Worm (Caenorhabditis elegans) whole organism, young adult: Measurements from ENCODE around the gene dnj-3.

Experiments used
- B0035.1 ChIP-seq: sonication (generic microtip); optimal IDR thresholded peaks from 2 replicates; lab custom pipeline; 2016; ENCODE audit warnings: missing genetic modification characterization, mild to moderate bottlenecking, missing compliant biosample characterization, missing genotype, missing genetic modification reagents
- C06A6.2 ChIP-seq: fragments of 200-800 bp; sonication (Bioruptor generic); conservative IDR thresholded peaks from 2 replicates; pipeline ENCODE4 v1.3.6; 2022; ENCODE audit warnings: missing genetic modification characterization, missing compliant biosample characterization
- F10E7.11 ChIP-seq: sonication (generic microtip); optimal IDR thresholded peaks from 2 replicates; lab custom pipeline; 2017; ENCODE audit warnings: mild to moderate bottlenecking, missing genetic modification characterization, moderate library complexity, missing compliant biosample characterization
- F39B2.1 ChIP-seq: fragments of 200-800 bp; sonication (Bioruptor generic); IDR thresholded peaks from 2 replicates; pipeline ENCODE4 v1.3.6; 2022; ENCODE audit warnings: missing genetic modification reagents, missing genetic modification characterization, missing compliant biosample characterization
- F49E8.2 ChIP-seq: sonication (generic microtip); optimal IDR thresholded peaks from 3 replicates; lab custom pipeline; 2017; ENCODE audit warnings: missing genetic modification characterization, mild to moderate bottlenecking, missing compliant biosample characterization, antibody characterized with exemption, moderate library complexity; ENCODE audit not compliant: insufficient read depth
- F57A8.1 ChIP-seq: fragments of 200-800 bp; sonication (Bioruptor generic); optimal IDR thresholded peaks from 2 replicates; lab custom pipeline; 2018; ENCODE audit warnings: mild to moderate bottlenecking, missing genetic modification characterization, moderate library complexity, missing compliant biosample characterization
- F57C9.4 ChIP-seq: sonication (generic microtip); optimal IDR thresholded peaks from 2 replicates; lab custom pipeline; 2017; ENCODE audit warnings: mild to moderate bottlenecking, missing genetic modification characterization, missing compliant biosample characterization
- Y79H2A.3 ChIP-seq: fragments of 200-800 bp; sonication (Bioruptor generic); conservative IDR thresholded peaks from 2 replicates; pipeline ENCODE4 v1.3.6; 2022; ENCODE audit warnings: missing genetic modification reagents, missing genetic modification characterization, missing compliant biosample characterization
- akir-1 ChIP-seq: fragments of 200-800 bp; sonication (Bioruptor generic); optimal IDR thresholded peaks from 2 replicates; lab custom pipeline; 2018; ENCODE audit warnings: mild to moderate bottlenecking, missing genetic modification characterization, moderate library complexity, missing compliant biosample characterization
- aptf-2 ChIP-seq: fragments of 200-800 bp; sonication (Bioruptor generic); conservative IDR thresholded peaks from 2 replicates; pipeline ENCODE4 v1.3.6; 2022; ENCODE audit warnings: missing genetic modification reagents, missing genetic modification characterization, missing compliant biosample characterization
- aptf-3 ChIP-seq: fragments of 200-800 bp; sonication (Bioruptor generic); IDR thresholded peaks from 2 replicates; pipeline ENCODE4 v1.3.6; 2022; ENCODE audit warnings: missing genetic modification characterization, missing compliant biosample characterization
- attf-6 ChIP-seq: fragments of 200-800 bp; sonication (Bioruptor generic); IDR thresholded peaks from 2 replicates; pipeline ENCODE4 v1.3.6; 2022; ENCODE audit warnings: missing genetic modification reagents, missing genetic modification characterization, missing compliant biosample characterization
- ccch-3 ChIP-seq: fragments of 200-800 bp; sonication (Bioruptor generic); optimal IDR thresholded peaks from 2 replicates; lab custom pipeline; 2018; ENCODE audit warnings: mild to moderate bottlenecking, missing genetic modification characterization, missing compliant biosample characterization
- ceh-27 ChIP-seq: fragments of 200-800 bp; sonication (Bioruptor generic); optimal IDR thresholded peaks from 2 replicates; lab custom pipeline; 2018; ENCODE audit warnings: mild to moderate bottlenecking, missing genetic modification characterization, moderate library complexity, missing compliant biosample characterization
- ceh-40 ChIP-seq: fragments of 200-800 bp; sonication (Bioruptor generic); IDR thresholded peaks from 2 replicates; pipeline ENCODE4 v1.3.6; 2022; ENCODE audit warnings: missing genetic modification characterization, missing compliant biosample characterization
- ceh-58 ChIP-seq: fragments of 200-800 bp; sonication (Bioruptor generic); IDR thresholded peaks from 2 replicates; pipeline ENCODE4 v1.3.6; 2022; ENCODE audit warnings: missing genetic modification characterization, missing compliant biosample characterization
- chd-7 ChIP-seq: sonication (generic microtip); optimal IDR thresholded peaks from 2 replicates; lab custom pipeline; 2016; ENCODE audit warnings: mild to moderate bottlenecking, missing genetic modification characterization, moderate library complexity, missing compliant biosample characterization
- die-1 ChIP-seq: sonication (generic microtip); optimal IDR thresholded peaks from 2 replicates; lab custom pipeline; 2016; ENCODE audit warnings: missing genotype, mild to moderate bottlenecking, missing genetic modification characterization, missing compliant biosample characterization
- egl-44 ChIP-seq: fragments of 200-800 bp; sonication (Bioruptor generic); IDR thresholded peaks from 2 replicates; pipeline ENCODE4 v1.3.6; 2022; ENCODE audit warnings: missing genetic modification reagents, missing genetic modification characterization, missing compliant biosample characterization
- fkh-3 ChIP-seq: sonication (generic microtip); optimal IDR thresholded peaks from 2 replicates; lab custom pipeline; 2016; ENCODE audit warnings: mild to moderate bottlenecking, missing genetic modification characterization, missing compliant biosample characterization
- gei-17 ChIP-seq: fragments of 200-800 bp; sonication (Bioruptor generic); optimal IDR thresholded peaks from 2 replicates; lab custom pipeline; 2018; ENCODE audit warnings: mild to moderate bottlenecking, missing genetic modification characterization, missing compliant biosample characterization
- hrde-1 ChIP-seq: sonication (generic microtip); optimal IDR thresholded peaks from 2 replicates; lab custom pipeline; 2016; ENCODE audit warnings: missing genetic modification characterization, mild to moderate bottlenecking, missing compliant biosample characterization, moderate library complexity, missing genotype, missing genetic modification reagents, borderline replicate concordance
- lin-40 ChIP-seq: sonication (generic microtip); optimal IDR thresholded peaks from 2 replicates; lab custom pipeline; 2016; ENCODE audit warnings: missing genetic modification characterization, mild to moderate bottlenecking, missing compliant biosample characterization, missing genotype, missing genetic modification reagents
- lin-54 ChIP-seq: fragments of 200-800 bp; sonication (Bioruptor generic); optimal IDR thresholded peaks from 2 replicates; lab custom pipeline; 2018; ENCODE audit warnings: mild to moderate bottlenecking, missing genetic modification characterization, missing compliant biosample characterization
- lsy-27 ChIP-seq: sonication (generic microtip); optimal IDR thresholded peaks from 2 replicates; lab custom pipeline; 2017; ENCODE audit warnings: missing genetic modification characterization, mild to moderate bottlenecking, missing compliant biosample characterization, antibody characterized with exemption, missing genotype, borderline replicate concordance; ENCODE audit not compliant: insufficient read depth
- madf-3 ChIP-seq: fragments of 200-800 bp; sonication (Bioruptor generic); IDR thresholded peaks from 2 replicates; pipeline ENCODE4 v1.3.6; 2022; ENCODE audit warnings: missing genetic modification reagents, missing genetic modification characterization, missing compliant biosample characterization
- madf-6 ChIP-seq: fragments of 200-800 bp; sonication (Bioruptor generic); IDR thresholded peaks from 2 replicates; pipeline ENCODE4 v1.3.6; 2022; ENCODE audit warnings: missing genetic modification reagents, missing genetic modification characterization, missing compliant biosample characterization
- madf-8 ChIP-seq: fragments of 200-800 bp; sonication (Bioruptor generic); conservative IDR thresholded peaks from 2 replicates; pipeline ENCODE4 v1.3.6; 2022; ENCODE audit warnings: missing genetic modification reagents, missing genetic modification characterization, missing compliant biosample characterization
- nfya-1 ChIP-seq: sonication (generic microtip); optimal IDR thresholded peaks from 2 replicates; lab custom pipeline; 2017; ENCODE audit warnings: antibody characterized with exemption, missing compliant biosample characterization, missing genetic modification characterization, borderline replicate concordance; ENCODE audit not compliant: insufficient read depth
- nfyb-1 ChIP-seq: fragments of 200-800 bp; sonication (Bioruptor generic); IDR thresholded peaks from 2 replicates; pipeline ENCODE4 v1.3.6; 2022; ENCODE audit warnings: missing genetic modification reagents, missing genetic modification characterization, missing compliant biosample characterization
- nhr-80 ChIP-seq: sonication (generic microtip); optimal IDR thresholded peaks from 2 replicates; lab custom pipeline; 2016; ENCODE audit warnings: missing genetic modification characterization, missing compliant biosample characterization
- pha-4 ChIP-seq: fragments of 150-350 bp; sonication (generic microtip); optimal IDR thresholded peaks from 2 replicates; lab custom pipeline; 2014; ENCODE audit warnings: missing biosample characterization, missing genetic modification reagents, missing genetic modification characterization
- rec-8 ChIP-seq, 2 experiments: sonication (generic microtip); optimal IDR thresholded peaks; 2 replicates each; lab custom pipeline; 2016; ENCODE audit warnings: mild to moderate bottlenecking in 2 of 2, missing genetic modification characterization in 2 of 2, missing genetic modification reagents in 2 of 2, missing genotype in 2 of 2, missing biosample characterization in 1 of 2, missing compliant biosample characterization in 1 of 2, moderate library complexity in 1 of 2
- repo-1 ChIP-seq: sonication (generic microtip); optimal IDR thresholded peaks from 2 replicates; lab custom pipeline; 2017; ENCODE audit warnings: mild to moderate bottlenecking, missing genetic modification characterization, missing compliant biosample characterization
- sdz-38 ChIP-seq: sonication (generic microtip); optimal IDR thresholded peaks from 2 replicates; lab custom pipeline; 2016; ENCODE audit warnings: missing genotype, missing genetic modification characterization, missing compliant biosample characterization
- sea-2 ChIP-seq: fragments of 200-800 bp; sonication (Bioruptor generic); IDR thresholded peaks from 2 replicates; pipeline ENCODE4 v1.3.6; 2022; ENCODE audit warnings: missing genetic modification characterization, missing compliant biosample characterization
- somi-1 ChIP-seq: fragments of 200-800 bp; sonication (Bioruptor generic); optimal IDR thresholded peaks from 2 replicates; lab custom pipeline; 2018; ENCODE audit warnings: mild to moderate bottlenecking, missing genetic modification characterization, missing compliant biosample characterization
- sptf-2 ChIP-seq: fragments of 200-800 bp; sonication (Bioruptor generic); optimal IDR thresholded peaks from 2 replicates; lab custom pipeline; 2018; ENCODE audit warnings: mild to moderate bottlenecking, missing genetic modification characterization, missing compliant biosample characterization
- tbp1 ChIP-seq: fragments of 200-800 bp; sonication (Bioruptor generic); optimal IDR thresholded peaks from 2 replicates; lab custom pipeline; 2018; ENCODE audit warnings: mild to moderate bottlenecking, missing genetic modification characterization, missing compliant biosample characterization
- tlf-1 ChIP-seq: fragments of 200-800 bp; sonication (Bioruptor generic); optimal IDR thresholded peaks from 2 replicates; lab custom pipeline; 2018; ENCODE audit warnings: mild to moderate bottlenecking, missing genetic modification characterization, missing compliant biosample characterization
- unc-130 ChIP-seq: sonication (generic microtip); optimal IDR thresholded peaks from 2 replicates; lab custom pipeline; 2016; ENCODE audit warnings: missing genetic modification reagents, missing genetic modification characterization, missing compliant biosample characterization
- xnd-1 ChIP-seq: sonication (generic microtip); optimal IDR thresholded peaks from 2 replicates; lab custom pipeline; 2016; ENCODE audit warnings: missing genotype, missing genetic modification reagents, missing genetic modification characterization, missing compliant biosample characterization
- ztf-18 ChIP-seq: sonication (generic microtip); optimal IDR thresholded peaks from 2 replicates; lab custom pipeline; 2016; ENCODE audit warnings: missing genotype, mild to moderate bottlenecking, missing genetic modification characterization, missing compliant biosample characterization
- ztf-26 ChIP-seq: sonication (generic microtip); optimal IDR thresholded peaks from 2 replicates; lab custom pipeline; 2017; ENCODE audit warnings: missing genetic modification characterization, missing compliant biosample characterization
- ztf-28 ChIP-seq: fragments of 200-800 bp; sonication (Bioruptor generic); IDR thresholded peaks from 2 replicates; pipeline ENCODE4 v1.3.6; 2022; ENCODE audit warnings: missing genetic modification reagents, missing genetic modification characterization, missing compliant biosample characterization
- ztf-6 ChIP-seq: fragments of 200-800 bp; sonication (Bioruptor generic); IDR thresholded peaks from 2 replicates; pipeline ENCODE4 v1.3.6; 2022; ENCODE audit warnings: missing genetic modification reagents, missing genetic modification characterization, missing compliant biosample characterization

Gene dnj-3

DNA sequence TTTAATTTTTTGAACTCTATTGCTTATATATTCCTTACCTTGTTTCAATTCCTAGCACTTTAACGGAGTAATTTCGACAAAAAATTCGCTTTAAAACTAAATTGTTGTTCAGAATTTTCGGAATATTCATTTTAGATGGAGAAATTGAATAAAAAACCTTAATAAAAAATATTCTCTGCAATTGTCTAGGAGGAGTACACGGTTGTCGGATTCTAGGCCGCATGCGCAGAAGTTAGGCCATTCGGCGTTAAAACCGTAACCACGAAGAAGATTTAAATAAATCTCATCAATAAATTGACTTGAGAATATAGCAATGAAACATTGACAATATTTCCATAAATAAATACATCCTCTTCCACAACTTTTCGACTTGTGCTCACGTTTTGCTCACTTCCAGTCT, 13.8 kb downstream of the dnj-3 start, which contains the start of the genes C01G10.10 and C01G10.9 (continued):
- TF ChIP-seq egl-44 (GFP tag; lab: Robert Waterston, UW) (no peak), hrde-1 (tag; lab: Kevin White, UChicago) (no peak), madf-3 (no peak), ceh-40 (no peak), rec-8 (tag; optimal IDR thresholded peaks at IDR 0.05; lab: Kevin White, UChicago) (peak; percentile 28 to 34), madf-6 (GFP tag; lab: Robert Waterston, UW) (peak; percentile 54), ztf-18 (tag; lab: Kevin White, UChicago) (no peak), lsy-27 (tag; lab: Kevin White, UChicago) (no peak), unc-130 (peak; percentile 82), sea-2 (GFP tag; lab: Robert Waterston, UW) (no peak), C06A6.2 (GFP tag; lab: Robert Waterston, UW) (no peak), F57C9.4 (tag; lab: Kevin White, UChicago) (no peak), aptf-3 (no peak), lin-54 (peak; percentile 50), lin-40 (peak; percentile 50), tbp1 (GFP tag; lab: Kevin White, UChicago) (no peak), ztf-28 (GFP tag; lab: Robert Waterston, UW) (no peak), ztf-6 (GFP tag; lab: Robert Waterston, UW) (no peak), ceh-27 (GFP tag; lab: Kevin White, UChicago) (peak; percentile 52)

DNA sequence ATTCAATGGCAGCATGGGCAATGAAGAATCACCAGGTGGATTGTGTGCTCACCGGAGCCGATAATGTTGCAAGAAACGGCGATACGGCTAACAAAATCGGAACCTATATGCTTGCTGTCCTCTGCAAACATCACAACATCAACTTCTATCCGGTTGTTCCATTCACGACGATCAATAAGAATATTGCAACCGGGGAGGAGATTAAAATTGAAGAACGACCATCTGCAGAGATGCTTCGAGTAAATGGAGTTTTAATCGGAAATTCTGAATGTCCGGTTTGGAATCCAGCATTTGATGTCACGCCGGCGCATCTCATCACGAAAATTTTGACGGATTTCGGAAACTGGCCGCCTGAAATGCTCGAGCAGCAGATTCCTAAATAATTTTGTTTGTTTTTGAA, 15.2 kb downstream of the dnj-3 start:
- no peak for TF ChIP-seq nfya-1 (tag; lab: Kevin White, UChicago)
- TF ChIP-seq sdz-38 (tag; lab: Kevin White, UChicago): no peak
- TF ChIP-seq aptf-3: no peak
- 0 out of 2 replicates have a peak, but pooled peaks have one; percentile 27 for TF ChIP-seq nfyb-1
- TF ChIP-seq ztf-28 (GFP tag; lab: Robert Waterston, UW): no peak
- TF ChIP-seq Y79H2A.3 (GFP tag; lab: Robert Waterston, UW): no peak
- peak; percentile 9 for TF ChIP-seq ztf-26 (tag; lab: Kevin White, UChicago)
- TF ChIP-seq egl-44 (GFP tag; lab: Robert Waterston, UW): no peak
- no peak for TF ChIP-seq B0035.1
- no peak for TF ChIP-seq somi-1
- peak; percentile 57 for TF ChIP-seq attf-6 (GFP tag; lab: Robert Waterston, UW)
- no peak for TF ChIP-seq F39B2.1 (GFP tag; lab: Robert Waterston, UW)
- TF ChIP-seq unc-130: no peak
- peak; percentile 55 for TF ChIP-seq tlf-1 (GFP tag; lab: Kevin White, UChicago)
- no peak for TF ChIP-seq pha-4 (tag; lab: Kevin White, UChicago)
- TF ChIP-seq rec-8 (tag; optimal IDR thresholded peaks at IDR 0.05; lab: Kevin White, UChicago): no peak
- TF ChIP-seq sptf-2 (GFP tag; lab: Kevin White, UChicago): no peak
- TF ChIP-seq repo-1 (tag; lab: Kevin White, UChicago): peak; percentile 71
- no peak for TF ChIP-seq gei-17 (GFP tag; lab: Kevin White, UChicago)
- no peak for TF ChIP-seq akir-1 (GFP tag; lab: Kevin White, UChicago)
- TF ChIP-seq madf-8 (GFP tag; lab: Robert Waterston, UW): no peak
- TF ChIP-seq aptf-2 (GFP tag; lab: Robert Waterston, UW): no peak
- no peak for TF ChIP-seq F57A8.1 (GFP tag; lab: Kevin White, UChicago)
- no peak for TF ChIP-seq F49E8.2 (tag; lab: Kevin White, UChicago)
- peak; percentile 57 for TF ChIP-seq chd-7 (tag; lab: Kevin White, UChicago)
- peak; percentile 58; the same call in 1 of the 2 replicates for TF ChIP-seq madf-3
- no peak for TF ChIP-seq ccch-3
- TF ChIP-seq xnd-1 (tag; lab: Kevin White, UChicago): no peak
- TF ChIP-seq F10E7.11 (tag; lab: Kevin White, UChicago): peak; percentile 22
- TF ChIP-seq ceh-58 (GFP tag; lab: Robert Waterston, UW): no peak
- peak; percentile 5 for TF ChIP-seq die-1 (tag; lab: Kevin White, UChicago)
- TF ChIP-seq tbp1 (GFP tag; lab: Kevin White, UChicago): peak; percentile 53
- TF ChIP-seq nhr-80: no peak
- TF ChIP-seq C06A6.2 (GFP tag; lab: Robert Waterston, UW): no peak
- TF ChIP-seq F57C9.4 (tag; lab: Kevin White, UChicago): peak; percentile 4
- no peak for TF ChIP-seq fkh-3 (tag; lab: Kevin White, UChicago)
